Worm (Caenorhabditis elegans) whole organism, L4 larva: ENCODE results near the gene F01G10.5.

Source experiments
- R02D3.7 ChIP-seq: fragments of 150-350 bp; sonication (generic microtip); optimal IDR thresholded peaks from 3 replicates; lab custom pipeline; 2014; ENCODE audit warnings: missing biosample characterization, missing genetic modification characterization
- attf-4 ChIP-seq: sonication (generic microtip); optimal IDR thresholded peaks from 3 replicates; lab custom pipeline; 2017; ENCODE audit warnings: missing biosample characterization, missing genetic modification characterization
- ceh-62 ChIP-seq: sonication (generic microtip); optimal IDR thresholded peaks from 2 replicates; lab custom pipeline; 2017; ENCODE audit warnings: missing biosample characterization, missing genetic modification characterization
- egl-27 ChIP-seq: sonication (generic microtip); optimal IDR thresholded peaks from 3 replicates; lab custom pipeline; 2017; ENCODE audit warnings: missing biosample characterization, missing genetic modification reagents, missing genetic modification characterization
- fkh-10 ChIP-seq: fragments of 150-350 bp; optimal IDR thresholded peaks from 2 replicates; lab custom pipeline; 2014; ENCODE audit warnings: missing biosample characterization, missing genetic modification reagents, missing genetic modification characterization
- lin-13 ChIP-seq: fragments of 150-350 bp; optimal IDR thresholded peaks from 2 replicates; lab custom pipeline; 2014; ENCODE audit warnings: missing biosample characterization, missing genetic modification reagents, missing genetic modification characterization
- nhr-11 ChIP-seq: fragments of 150-350 bp; optimal IDR thresholded peaks from 2 replicates; lab custom pipeline; 2014; ENCODE audit warnings: missing biosample characterization, missing genetic modification characterization
- nhr-6 ChIP-seq: fragments of 150-350 bp; optimal IDR thresholded peaks from 2 replicates; lab custom pipeline; 2014; ENCODE audit warnings: missing biosample characterization, missing genetic modification characterization
- nhr-77 ChIP-seq: fragments of 150-350 bp; optimal IDR thresholded peaks from 2 replicates; lab custom pipeline; 2014; ENCODE audit warnings: missing biosample characterization, missing genetic modification characterization
- snpc-4 ChIP-seq: fragments of 150-350 bp; optimal IDR thresholded peaks from 2 replicates; lab custom pipeline; 2014; ENCODE audit warnings: missing biosample characterization, missing genetic modification characterization
- unc-130 ChIP-seq: sonication (generic microtip); optimal IDR thresholded peaks from 2 replicates; lab custom pipeline; 2016; ENCODE audit warnings: missing genetic modification reagents, missing genetic modification characterization, missing compliant biosample characterization
- zip-2 ChIP-seq: fragments of 150-350 bp; optimal IDR thresholded peaks from 2 replicates; lab custom pipeline; 2014; ENCODE audit warnings: missing biosample characterization, missing genetic modification characterization

ce11 chrIV:10222122-10222589 lies 8.7 kb downstream of the F01G10.5 start, which contains the start of gene C24F3.2:
- TF ChIP-seq zip-2 (tag; lab: Kevin White, UChicago) (no peak), nhr-77 (tag; lab: Kevin White, UChicago) (no peak), lin-13 (no peak), R02D3.7 (no peak), nhr-6 (tag; lab: Kevin White, UChicago) (peak; percentile 7), fkh-10 (GFP tag; lab: Kevin White, UChicago) (no peak), snpc-4 (tag; lab: Kevin White, UChicago) (no peak), nhr-11 (tag; lab: Kevin White, UChicago) (peak; percentile 36), egl-27 (no peak), attf-4 (no peak), ceh-62 (tag; lab: Kevin White, UChicago) (no peak), unc-130 (no peak)
